Worm (Caenorhabditis elegans) whole organism, dauer: ENCODE data around the gene C29E4.14.

Source experiments
- unc-62 ChIP-seq: sonication (generic microtip); optimal IDR thresholded peaks from 2 replicates; lab custom pipeline; 2017; ENCODE audit warnings: missing biosample characterization, missing genetic modification reagents, missing genetic modification characterization

The C29E4.14 gene

ce11 chrIII:7907515-7907914, 12.4 kb upstream of the C29E4.14 start, which contains the start of gene pcp-5:
TSS of gene pcp-5 (minus strand) at chrIII:7907615.
- TF ChIP-seq unc-62 = no peak

- no peak for TF ChIP-seq unc-62
These were observed 10.7 kb upstream of the C29E4.14 start, which contains the start of gene ZK688.1 for ce11 chrIII:7909263-7909662. TSS of gene ZK688.1 (plus strand) at chrIII:7909563.

- no peak for TF ChIP-seq unc-62
These were observed 8.3 kb upstream of the C29E4.14 start, which contains the start of gene ZK688.7 for ce11 chrIII:7911621-7912020. TSS of gene ZK688.7 (minus strand) at chrIII:7911634.

ce11 chrIII:7913488-7913887, 6.4 kb upstream of the C29E4.14 start, which contains the start of gene ZK688.12:
TSS of gene ZK688.12 (minus strand) at chrIII:7913588.
- no peak for TF ChIP-seq unc-62

- TF ChIP-seq unc-62 = no peak
These were observed 2.3 kb upstream of the C29E4.14 start, which contains the start of gene gly-3 for ce11 chrIII:7917667-7918066. TSS of gene gly-3 (minus strand) at chrIII:7917767.

ce11 chrIII:7922207-7922606, 2.3 kb downstream of the C29E4.14 start, which contains the start of gene C29E4.17:
TSS of gene C29E4.17 (plus strand) at chrIII:7922507.
- TF ChIP-seq unc-62 = no peak

ce11 chrIII:7924821-7925220, 4.9 kb downstream of the C29E4.14 start, which contains the start of gene tag-250:
TSS of gene tag-250 (minus strand) at chrIII:7924921.
- no peak for TF ChIP-seq unc-62

- TF ChIP-seq unc-62 = no peak
These were observed 6.0 kb downstream of the C29E4.14 start for ce11 chrIII:7925968-7926367.

ce11 chrIII:7928549-7929129, 8.7 kb downstream of the C29E4.14 start, which contains the start of the genes C29E4.13 and npp-15:
TSS of gene C29E4.13 (minus strand) at chrIII:7928717.
TSS of gene npp-15 (plus strand) at chrIII:7929043.
- no peak for TF ChIP-seq unc-62

- TF ChIP-seq unc-62 = no peak
These were observed 13.3 kb downstream of the C29E4.14 start, which contains the start of gene ran-2 for ce11 chrIII:7933235-7933634. TSS of gene ran-2 (plus strand) at chrIII:7933535.

ce11 chrIII:7937548-7937947, 17.6 kb downstream of the C29E4.14 start, which contains the start of gene C29E4.10:
TSS of gene C29E4.10 (plus strand) at chrIII:7937848.
- no peak for TF ChIP-seq unc-62

ce11 chrIII:7940819-7941218, 20.9 kb downstream of the C29E4.14 start, which contains the start of gene C29E4.12:
TSS of gene C29E4.12 (plus strand) at chrIII:7941151.
- TF ChIP-seq unc-62 = no peak

- TF ChIP-seq unc-62 = no peak
These were observed 21.5 kb downstream of the C29E4.14 start, which contains the start of gene kle-2 for ce11 chrIII:7941417-7941816. TSS of gene kle-2 (plus strand) at chrIII:7941717.

ce11 chrIII:7946968-7947491, 27.1 kb downstream of the C29E4.14 start, which contains the start of gene gsto-1:
TSS of gene gsto-1 (minus strand) at chrIII:7947018.
- TF ChIP-seq unc-62 = no peak

ce11 chrIII:7947677-7948076, 27.8 kb downstream of the C29E4.14 start:
- no peak for TF ChIP-seq unc-62

ce11 chrIII:7948802-7949201, 28.9 kb downstream of the C29E4.14 start, which contains the start of gene col-90:
TSS of gene col-90 (plus strand) at chrIII:7948838.
- TF ChIP-seq unc-62 = no peak

ce11 chrIII:7950447-7950846, 30.5 kb downstream of the C29E4.14 start:
- TF ChIP-seq unc-62 = no peak
